Worm (Caenorhabditis elegans) whole organism, midembryonic: ENCODE results near the gene Y43F8A.2.

Source experiments
- T22C8.4 ChIP-seq: fragments of 200-800 bp; sonication (Bioruptor generic); IDR thresholded peaks from 2 replicates; pipeline ENCODE4 v1.3.6; 2022; ENCODE audit warnings: missing genetic modification characterization, missing compliant biosample characterization
- cog-1 ChIP-seq: sonication (generic microtip); optimal IDR thresholded peaks from 2 replicates; lab custom pipeline; 2016; ENCODE audit warnings: missing genetic modification characterization, missing compliant biosample characterization
- flt-1 ChIP-seq: fragments of 200-800 bp; sonication (Bioruptor generic); IDR thresholded peaks from 2 replicates; pipeline ENCODE4 v1.3.6; 2022; ENCODE audit warnings: missing genetic modification characterization, missing compliant biosample characterization
- klf-2 ChIP-seq: fragments of 200-800 bp; sonication (Bioruptor generic); conservative IDR thresholded peaks from 2 replicates; pipeline ENCODE4 v1.3.6; 2022; ENCODE audit warnings: missing genetic modification reagents, missing genetic modification characterization, missing compliant biosample characterization
- med-1 ChIP-seq: sonication (generic microtip); optimal IDR thresholded peaks from 2 replicates; lab custom pipeline; 2017; ENCODE audit warnings: missing genetic modification characterization, mild to moderate bottlenecking, missing compliant biosample characterization, antibody characterized with exemption, missing genetic modification reagents; ENCODE audit not compliant: insufficient read depth
- ref-1 ChIP-seq: fragments of 200-800 bp; sonication (Bioruptor generic); conservative IDR thresholded peaks from 2 replicates; pipeline ENCODE4 v1.3.6; 2022; ENCODE audit warnings: missing genetic modification reagents, missing genetic modification characterization, missing compliant biosample characterization
- tab-1 ChIP-seq: fragments of 200-800 bp; sonication (Bioruptor generic); IDR thresholded peaks from 2 replicates; pipeline ENCODE4 v1.3.6; 2022; ENCODE audit warnings: missing genetic modification characterization, missing compliant biosample characterization
- ztf-23 ChIP-seq: fragments of 200-800 bp; sonication (Bioruptor generic); IDR thresholded peaks from 2 replicates; pipeline ENCODE4 v1.3.6; 2022; ENCODE audit warnings: missing genetic modification reagents, missing genetic modification characterization, missing compliant biosample characterization
- ztf-29 ChIP-seq: fragments of 200-800 bp; sonication (Bioruptor generic); IDR thresholded peaks from 2 replicates; pipeline ENCODE4 v1.3.6; 2022; ENCODE audit warnings: missing genetic modification reagents, missing genetic modification characterization, missing compliant biosample characterization

Y43F8A.2 gene

DNA sequence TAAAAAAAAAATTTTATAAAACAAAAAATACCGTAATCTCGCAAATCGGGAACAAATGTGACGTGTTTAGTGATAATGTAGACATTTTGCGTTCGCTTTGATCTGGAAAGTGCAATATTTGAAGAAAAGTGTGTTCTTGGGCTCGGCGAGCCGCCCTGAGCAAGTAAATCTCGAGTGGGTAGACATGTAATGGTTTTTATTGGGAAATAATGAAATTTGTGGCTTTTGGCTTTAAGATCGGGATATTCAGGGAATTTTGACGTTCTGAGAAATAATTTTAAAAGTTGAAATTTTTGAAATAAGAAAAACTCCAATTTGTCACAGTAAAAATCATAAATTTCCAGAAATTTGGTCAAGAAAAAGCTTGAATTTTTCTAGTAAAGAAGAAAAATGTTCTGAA, 8.8 kb upstream of the Y43F8A.2 start, which contains the start of gene C14B4.2:
TSS of gene C14B4.2 (minus strand) at position 101 of the 400 bp plus-strand sequence.
- no peak for TF ChIP-seq med-1 (GFP tag; lab: Kevin White, UChicago)
- no peak for TF ChIP-seq ztf-29 (GFP tag; lab: Robert Waterston, UW)
- no peak for TF ChIP-seq ztf-23 (GFP tag; lab: Robert Waterston, UW)
- no peak for TF ChIP-seq T22C8.4 (GFP tag; lab: Robert Waterston, UW)
- TF ChIP-seq flt-1 (GFP tag; lab: Robert Waterston, UW) = no peak
- no peak for TF ChIP-seq cog-1 (tag; lab: Kevin White, UChicago)
- no peak for TF ChIP-seq ref-1 (GFP tag; lab: Robert Waterston, UW)
- no peak for TF ChIP-seq klf-2 (GFP tag; lab: Robert Waterston, UW)
- TF ChIP-seq tab-1 (GFP tag; lab: Robert Waterston, UW) = no peak

DNA sequence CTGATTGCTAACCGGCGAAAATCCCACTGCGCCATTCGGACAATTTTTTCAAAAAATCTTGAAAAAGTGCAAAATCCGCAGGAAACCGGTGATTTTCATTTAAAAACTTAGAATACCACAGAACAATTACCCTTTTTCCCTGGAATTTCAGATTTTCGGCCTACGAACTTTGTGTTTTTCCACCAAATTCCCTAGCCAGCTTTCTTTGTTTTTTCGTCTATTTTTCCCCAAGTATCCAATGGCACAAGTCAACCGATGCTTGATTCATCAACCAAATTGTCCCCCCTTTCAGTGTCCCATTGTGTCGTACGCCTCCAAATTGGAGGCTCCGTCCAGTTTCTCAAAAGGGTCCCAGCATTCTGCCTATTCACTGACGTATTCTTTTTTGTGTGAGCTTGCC, 1.2 kb upstream of the Y43F8A.2 start, which contains the start of gene Y43F8A.1:
TSS of gene Y43F8A.1 (plus strand) at position 301 of the 400 bp plus-strand sequence.
- TF ChIP-seq cog-1 (tag; lab: Kevin White, UChicago) = no peak
- no peak for TF ChIP-seq med-1 (GFP tag; lab: Kevin White, UChicago)
- TF ChIP-seq tab-1 (GFP tag; lab: Robert Waterston, UW) = no peak
- no peak for TF ChIP-seq T22C8.4 (GFP tag; lab: Robert Waterston, UW)
- TF ChIP-seq ref-1 (GFP tag; lab: Robert Waterston, UW) = no peak
- no peak for TF ChIP-seq ztf-23 (GFP tag; lab: Robert Waterston, UW)
- no peak for TF ChIP-seq klf-2 (GFP tag; lab: Robert Waterston, UW)
- no peak for TF ChIP-seq ztf-29 (GFP tag; lab: Robert Waterston, UW)

DNA sequence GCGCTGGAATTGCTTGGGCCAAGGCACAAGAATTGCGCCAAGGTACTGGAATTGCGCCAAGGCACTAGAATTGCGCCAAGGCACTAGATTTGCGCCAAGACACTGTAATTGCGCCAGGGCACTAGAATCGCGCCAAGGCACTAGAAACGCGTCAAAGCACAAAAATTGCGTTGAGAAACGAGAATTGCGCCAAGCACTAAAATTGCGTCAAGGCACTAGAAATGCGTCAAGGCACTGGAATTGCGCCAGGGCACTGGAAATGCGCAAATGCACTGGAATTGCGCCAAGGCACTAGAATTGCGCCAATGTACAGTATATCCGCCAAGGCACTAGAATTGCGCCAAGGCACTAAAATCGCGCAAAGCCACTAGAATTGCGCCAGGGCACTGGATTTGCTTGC, 424 bp downstream of the Y43F8A.2 start:
- no peak for TF ChIP-seq med-1 (GFP tag; lab: Kevin White, UChicago)
- TF ChIP-seq flt-1 (GFP tag; lab: Robert Waterston, UW) = no peak
- no peak for TF ChIP-seq tab-1 (GFP tag; lab: Robert Waterston, UW)
- 0 out of 2 replicates have a peak, but pooled peaks have one; percentile 3 for TF ChIP-seq T22C8.4 (GFP tag; lab: Robert Waterston, UW)
- TF ChIP-seq cog-1 (tag; lab: Kevin White, UChicago) = no peak

DNA sequence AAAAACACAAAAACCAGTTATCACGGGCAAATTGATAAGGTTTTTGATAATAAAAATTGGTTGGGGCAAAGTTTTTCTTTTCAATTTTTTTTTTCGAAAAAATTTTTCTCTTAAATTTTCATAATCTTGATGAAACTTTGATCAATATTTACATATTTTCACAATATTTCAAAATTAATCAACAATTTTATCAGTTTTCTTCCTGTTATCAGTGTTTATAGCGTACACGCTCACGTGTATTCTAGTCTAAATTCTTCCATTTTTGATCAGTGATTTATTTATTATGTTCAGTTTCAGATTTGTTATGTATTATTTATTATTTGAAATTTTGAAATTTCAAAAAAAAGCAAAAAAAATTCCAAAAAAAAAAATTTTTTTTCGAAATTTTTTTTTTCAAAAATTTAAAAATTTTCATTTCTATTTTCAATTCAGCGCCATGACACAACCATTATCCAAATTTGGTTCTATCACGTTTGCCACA, 5.7 kb downstream of the Y43F8A.2 start, which contains the start of gene nceh-1:
TSS of gene nceh-1 (plus strand) at position 431 of the 481 bp plus-strand sequence.
- TF ChIP-seq flt-1 (GFP tag; lab: Robert Waterston, UW) = no peak
- no peak for TF ChIP-seq med-1 (GFP tag; lab: Kevin White, UChicago)
- TF ChIP-seq ztf-23 (GFP tag; lab: Robert Waterston, UW) = no peak

DNA sequence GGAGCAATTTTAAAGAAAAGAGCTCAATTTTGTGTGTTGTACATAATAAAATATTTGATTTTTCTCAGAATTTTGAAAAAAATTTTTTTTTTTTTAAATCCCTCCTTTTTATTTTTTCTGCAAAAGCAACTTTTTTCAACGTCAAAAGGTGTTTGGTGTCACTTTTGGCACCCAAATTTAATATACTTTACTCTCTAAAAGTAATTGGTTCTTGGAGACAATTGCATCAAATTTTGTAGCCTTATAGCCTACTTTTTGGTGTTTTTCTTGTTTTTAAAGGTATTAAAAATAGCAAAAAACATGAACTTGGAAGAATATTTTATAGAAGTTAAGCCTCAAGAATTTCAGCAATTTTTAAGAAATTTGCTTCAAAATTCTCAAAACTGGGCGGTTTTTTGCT, 9.6 kb downstream of the Y43F8A.2 start, which contains the start of gene srw-84:
TSS of gene srw-84 (plus strand) at position 301 of the 400 bp plus-strand sequence.
- TF ChIP-seq klf-2 (GFP tag; lab: Robert Waterston, UW) = no peak
- TF ChIP-seq flt-1 (GFP tag; lab: Robert Waterston, UW) = no peak
- no peak for TF ChIP-seq T22C8.4 (GFP tag; lab: Robert Waterston, UW)
- no peak for TF ChIP-seq ref-1 (GFP tag; lab: Robert Waterston, UW)

DNA sequence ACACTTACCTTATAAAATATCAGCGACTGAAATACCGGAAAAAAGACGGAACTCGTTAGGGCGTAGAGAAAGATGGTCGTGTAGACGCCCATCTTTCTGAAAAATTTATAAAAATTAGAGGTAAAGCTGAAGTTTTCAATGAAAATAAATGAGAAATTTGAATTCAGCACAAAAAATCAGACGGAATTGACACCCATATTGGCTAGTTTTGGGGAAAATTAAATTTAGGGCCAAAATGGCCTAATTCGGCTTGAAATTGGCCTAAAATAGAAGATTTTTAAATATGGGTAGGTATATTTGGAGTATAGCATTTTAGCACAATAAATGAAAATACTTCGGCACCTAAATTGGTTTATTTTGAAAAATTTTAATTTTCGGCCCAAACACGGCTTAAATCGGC, 18.7 kb downstream of the Y43F8A.2 start, which contains the start of gene slcr-46.2:
TSS of gene slcr-46.2 (minus strand) at position 101 of the 400 bp plus-strand sequence.
- TF ChIP-seq tab-1 (GFP tag; lab: Robert Waterston, UW) (no peak), ref-1 (GFP tag; lab: Robert Waterston, UW) (no peak), klf-2 (GFP tag; lab: Robert Waterston, UW) (no peak), flt-1 (GFP tag; lab: Robert Waterston, UW) (no peak), T22C8.4 (GFP tag; lab: Robert Waterston, UW) (no peak), cog-1 (tag; lab: Kevin White, UChicago) (no peak), ztf-23 (GFP tag; lab: Robert Waterston, UW) (no peak), ztf-29 (GFP tag; lab: Robert Waterston, UW) (no peak), med-1 (GFP tag; lab: Kevin White, UChicago) (no peak)

DNA sequence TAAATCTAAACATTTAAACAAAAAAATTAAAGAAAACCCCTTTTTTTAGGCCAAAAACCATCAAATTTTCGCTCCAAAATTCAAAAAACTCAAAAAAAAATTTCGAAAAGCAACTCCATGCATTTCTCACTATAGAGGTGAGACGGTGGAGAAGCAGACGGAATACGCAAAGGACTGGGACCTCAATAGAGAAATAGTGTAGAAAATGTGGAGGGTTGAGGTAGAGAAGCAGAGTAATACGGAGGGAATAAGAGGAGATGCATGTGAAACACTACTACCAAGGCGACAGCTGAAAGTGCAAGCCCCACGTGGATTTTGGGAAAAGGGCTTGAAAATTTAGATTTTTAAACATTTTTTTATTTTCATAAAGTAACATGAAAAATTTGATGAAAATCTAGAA, 19.9 kb downstream of the Y43F8A.2 start:
- TF ChIP-seq flt-1 (GFP tag; lab: Robert Waterston, UW) = no peak
- TF ChIP-seq T22C8.4 (GFP tag; lab: Robert Waterston, UW) = no peak
- TF ChIP-seq klf-2 (GFP tag; lab: Robert Waterston, UW) = no peak
- TF ChIP-seq tab-1 (GFP tag; lab: Robert Waterston, UW) = no peak
- TF ChIP-seq cog-1 (tag; lab: Kevin White, UChicago) = no peak
- TF ChIP-seq med-1 (GFP tag; lab: Kevin White, UChicago) = no peak
- no peak for TF ChIP-seq ref-1 (GFP tag; lab: Robert Waterston, UW)
- TF ChIP-seq ztf-29 (GFP tag; lab: Robert Waterston, UW) = no peak
- TF ChIP-seq ztf-23 (GFP tag; lab: Robert Waterston, UW) = no peak

DNA sequence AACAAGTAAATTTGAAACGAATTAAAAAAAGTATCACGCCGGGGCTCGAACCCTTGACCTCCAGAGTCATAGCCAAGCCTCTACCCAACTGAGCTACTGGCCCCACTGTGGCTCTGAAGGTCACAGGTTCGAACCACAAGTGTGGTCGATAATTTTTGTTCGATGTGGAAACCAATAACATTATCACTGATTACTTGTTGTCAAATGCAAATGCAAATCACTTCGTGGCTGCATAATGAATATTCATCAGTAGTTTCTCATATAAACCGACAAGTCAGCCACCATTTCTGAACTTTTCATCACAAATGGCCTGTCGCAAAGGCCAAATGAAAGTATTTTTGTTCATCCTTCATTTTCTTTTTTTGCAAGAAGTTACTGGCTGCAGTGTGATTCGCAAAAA, 23.4 kb downstream of the Y43F8A.2 start, which contains the start of gene C25F9.8:
TSS of gene C25F9.8 (plus strand) at position 301 of the 400 bp plus-strand sequence.
- TF ChIP-seq cog-1 (tag; lab: Kevin White, UChicago) (no peak), med-1 (GFP tag; lab: Kevin White, UChicago) (no peak), tab-1 (GFP tag; lab: Robert Waterston, UW) (no peak), T22C8.4 (GFP tag; lab: Robert Waterston, UW) (no peak), flt-1 (GFP tag; lab: Robert Waterston, UW) (no peak), ztf-23 (GFP tag; lab: Robert Waterston, UW) (no peak), klf-2 (GFP tag; lab: Robert Waterston, UW) (no peak), ztf-29 (GFP tag; lab: Robert Waterston, UW) (no peak), ref-1 (GFP tag; lab: Robert Waterston, UW) (no peak)
